Worm (Caenorhabditis elegans) whole organism, L4/young adult: ENCODE data around the gene spe-49.

ENCODE experiments used
- W03F9.2 ChIP-seq: fragments of 150-350 bp; optimal IDR thresholded peaks from 2 replicates; lab custom pipeline; 2014; ENCODE audit warnings: missing biosample characterization, missing genetic modification characterization
- dao-5 ChIP-seq: sonication (generic microtip); optimal IDR thresholded peaks from 2 replicates; lab custom pipeline; 2016; ENCODE audit warnings: missing genotype, missing genetic modification characterization, moderate library complexity, missing compliant biosample characterization
- him-1 ChIP-seq: sonication (generic microtip); optimal IDR thresholded peaks from 2 replicates; lab custom pipeline; 2016; ENCODE audit warnings: missing genotype, missing genetic modification reagents, missing genetic modification characterization, missing compliant biosample characterization

DNA sequence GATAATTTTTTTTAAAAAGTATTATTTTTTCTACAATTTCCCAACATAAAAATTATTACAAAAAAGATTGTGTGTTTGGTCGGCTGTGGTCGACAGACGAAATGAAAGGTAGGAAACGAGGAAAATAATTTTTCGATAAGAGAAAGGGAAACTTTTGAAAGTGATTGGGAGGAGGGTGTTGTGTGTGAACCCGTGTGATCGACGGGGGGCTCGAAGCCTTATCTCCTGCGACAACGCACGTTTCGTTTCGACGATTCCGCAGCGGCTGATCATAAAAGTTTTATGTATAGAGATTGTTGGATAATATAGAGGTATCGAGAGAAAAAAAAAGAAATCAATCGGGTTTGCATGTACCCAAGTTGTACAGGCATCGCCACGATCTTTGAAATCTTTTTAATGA lies 37.9 kb upstream of the spe-49 start:
- TF ChIP-seq him-1 (tag; lab: Kevin White, UChicago) (no peak), dao-5 (tag; lab: Kevin White, UChicago) (no peak), W03F9.2 (tag; lab: Kevin White, UChicago) (no peak)
